Fruit fly (Drosophila melanogaster): ENCODE measurements around the gene RnrL.

The RnrL gene

dm6 chr2L:10299810-10300147 lies 28.0 kb downstream of the RnrL start, which contains the start of gene CYLD (continued):
- TF ChIP-seq zen (tag; optimal IDR thresholded peaks at IDR 0.05): peak; percentile 62
- TF ChIP-seq Hr3 (GFP tag; optimal IDR thresholded peaks at IDR 0.05): peak; percentile 71
- TF ChIP-seq fd102C (GFP tag; optimal IDR thresholded peaks at IDR 0.05): no peak
- no peak; the same call in 1 of the 3 replicates for TF ChIP-seq HLH4C (GFP tag; IDR thresholded peaks at IDR 0.05; ENCODE audit: partially characterized antibody)
- peak; percentile 46 for TF ChIP-seq Asciz (GFP tag; optimal IDR thresholded peaks at IDR 0.05)
- peak; percentile 70 for TF ChIP-seq odd (GFP tag; optimal IDR thresholded peaks at IDR 0.05)
- TF ChIP-seq CG1832 (GFP tag; optimal IDR thresholded peaks at IDR 0.05): no peak
- TF ChIP-seq gfzf (GFP tag; optimal IDR thresholded peaks at IDR 0.05): peak; percentile 37
- no peak for TF ChIP-seq cas (GFP tag; IDR thresholded peaks at IDR 0.05)
- peak; percentile 15 for TF ChIP-seq Dp (GFP tag; optimal IDR thresholded peaks at IDR 0.05)
- TF ChIP-seq Deaf1 (tag; optimal IDR thresholded peaks at IDR 0.05): no peak
- TF ChIP-seq Fer3 (tag; optimal IDR thresholded peaks at IDR 0.05): peak; percentile 75
- TF ChIP-seq CG2712 (tag; optimal IDR thresholded peaks at IDR 0.05): peak; percentile 85
- peak; percentile 60 for TF ChIP-seq CG12942 (GFP tag; optimal IDR thresholded peaks at IDR 0.05)
- TF ChIP-seq psq (GFP tag; optimal IDR thresholded peaks at IDR 0.05): no peak
- no peak; the same call in 1 of the 2 replicates for TF ChIP-seq Ravus (GFP tag; IDR thresholded peaks at IDR 0.05)
- peak; percentile 57; the same call in 1 of the 3 replicates for TF ChIP-seq Dbx (GFP tag; IDR thresholded peaks at IDR 0.05)
- TF ChIP-seq bigmax (GFP tag; optimal IDR thresholded peaks at IDR 0.05): no peak
- peak; percentile 84 for TF ChIP-seq Sox102F (GFP tag; optimal IDR thresholded peaks at IDR 0.05)
- peak; percentile 5 for TF ChIP-seq Camta (GFP tag; optimal IDR thresholded peaks at IDR 0.05)
- TF ChIP-seq CG10147 (GFP tag; optimal IDR thresholded peaks at IDR 0.05): peak; percentile 61
- peak; percentile 75 for TF ChIP-seq CG12299 (tag; optimal IDR thresholded peaks at IDR 0.05)
- TF ChIP-seq sc (optimal IDR thresholded peaks at IDR 0.05): no peak
- TF ChIP-seq sc (GFP tag; optimal IDR thresholded peaks at IDR 0.05): peak; percentile 13
- TF ChIP-seq HLH3B (GFP tag; IDR thresholded peaks at IDR 0.05): peak; percentile 44; the same call in 1 of the 2 replicates
- peak; percentile 58 for TF ChIP-seq CG13894 (tag; optimal IDR thresholded peaks at IDR 0.05)
- TF ChIP-seq zfh1 (GFP tag; IDR thresholded peaks at IDR 0.05): peak; percentile 81
- TF ChIP-seq sim (GFP tag; IDR thresholded peaks at IDR 0.05): no peak
- no peak for TF ChIP-seq gro (GFP tag; optimal IDR thresholded peaks at IDR 0.05)
- TF ChIP-seq Mad (GFP tag; optimal IDR thresholded peaks at IDR 0.05): no peak
- TF ChIP-seq kay (GFP tag; optimal IDR thresholded peaks at IDR 0.05): peak; percentile 28
- no peak for TF ChIP-seq klu (GFP tag; IDR thresholded peaks at IDR 0.05)
- TF ChIP-seq Dref (GFP tag; IDR thresholded peaks at IDR 0.05): peak; percentile 65
- peak; percentile 30; the same call in 1 of the 2 replicates for TF ChIP-seq wor (GFP tag; IDR thresholded peaks at IDR 0.05)
- peak; percentile 87 for TF ChIP-seq vvl (GFP tag; IDR thresholded peaks at IDR 0.05)
- TF ChIP-seq pros (GFP tag; optimal IDR thresholded peaks at IDR 0.05): no peak
- no peak for TF ChIP-seq hbn (GFP tag; IDR thresholded peaks at IDR 0.05; ENCODE audit: partially characterized antibody)
- peak; percentile 50 for TF ChIP-seq CG9437 (GFP tag; optimal IDR thresholded peaks at IDR 0.05)
- TF ChIP-seq CG12104 (GFP tag; optimal IDR thresholded peaks at IDR 0.05): peak; percentile 15
- peak; percentile 77 for TF ChIP-seq stc (GFP tag; IDR thresholded peaks at IDR 0.05)
- no peak for TF ChIP-seq pan (optimal IDR thresholded peaks at IDR 0.05)
- TF ChIP-seq pan (GFP tag; optimal IDR thresholded peaks at IDR 0.05 in 1 of 2, IDR thresholded peaks at IDR 0.05 in 1 of 2): peak in 1 of 2 experiments; percentile 77
- TF ChIP-seq HmgZ (tag; optimal IDR thresholded peaks at IDR 0.05): peak; percentile 42
- no peak for TF ChIP-seq slp2 (GFP tag; optimal IDR thresholded peaks at IDR 0.05)
- TF ChIP-seq Oli (tag; optimal IDR thresholded peaks at IDR 0.05): peak; percentile 59
- TF ChIP-seq Ssrp (tag; optimal IDR thresholded peaks at IDR 0.05): peak; percentile 63
- TF ChIP-seq jigr1 (GFP tag; IDR thresholded peaks at IDR 0.05): no peak
- TF ChIP-seq CG1602 (GFP tag; optimal IDR thresholded peaks at IDR 0.05): peak; percentile 59
- TF ChIP-seq lilli (GFP tag; optimal IDR thresholded peaks at IDR 0.05): peak; percentile 53
- no peak for TF ChIP-seq ham (GFP tag; IDR thresholded peaks at IDR 0.05)
- TF ChIP-seq bowl (GFP tag; IDR thresholded peaks at IDR 0.05): no peak; the same call in 1 of the 2 replicates
- TF ChIP-seq ATbp (GFP tag; optimal IDR thresholded peaks at IDR 0.05): peak; percentile 7

All from whole organism, embryonic.